Worm (Caenorhabditis elegans) whole organism, L3 larva: ENCODE data around the gene mbk-1.

Experiments used
- ZK546.5 ChIP-seq: sonication (generic microtip); optimal IDR thresholded peaks from 2 replicates; lab custom pipeline; 2017; ENCODE audit warnings: missing biosample characterization, missing genetic modification characterization
- aly-2 ChIP-seq: fragments of 150-350 bp; optimal IDR thresholded peaks from 2 replicates; lab custom pipeline; 2014; ENCODE audit warnings: missing biosample characterization, missing genetic modification characterization
- ama-1 ChIP-seq: fragments of 150-350 bp; optimal IDR thresholded peaks from 2 replicates; lab custom pipeline; 2018
- ceh-28 ChIP-seq: fragments of 150-350 bp; optimal IDR thresholded peaks from 2 replicates; lab custom pipeline; 2014; ENCODE audit warnings: missing biosample characterization, missing genetic modification reagents, missing genetic modification characterization
- ceh-82 ChIP-seq: fragments of 150-350 bp; optimal IDR thresholded peaks from 2 replicates; lab custom pipeline; 2014; ENCODE audit warnings: missing biosample characterization, missing genetic modification characterization
- ceh-9 ChIP-seq: sonication (generic microtip); optimal IDR thresholded peaks from 2 replicates; lab custom pipeline; 2018; ENCODE audit warnings: missing biosample characterization, missing genetic modification characterization
- daf-12 ChIP-seq: fragments of 150-350 bp; optimal IDR thresholded peaks from 2 replicates; lab custom pipeline; 2014; ENCODE audit warnings: missing biosample characterization, missing genetic modification reagents, missing genetic modification characterization
- egl-27 ChIP-seq: sonication (generic microtip); optimal IDR thresholded peaks from 4 replicates; lab custom pipeline; 2017; ENCODE audit warnings: missing biosample characterization, missing genetic modification reagents, missing genetic modification characterization
- egl-5 ChIP-seq: fragments of 150-350 bp; optimal IDR thresholded peaks from 2 replicates; lab custom pipeline; 2017; ENCODE audit warnings: missing biosample characterization, missing genetic modification reagents, missing genetic modification characterization, inconsistent platforms
- elt-2 ChIP-seq: sonication (generic microtip); optimal IDR thresholded peaks from 2 replicates; lab custom pipeline; 2016; ENCODE audit warnings: missing genetic modification reagents, mild to moderate bottlenecking, missing genetic modification characterization, missing compliant biosample characterization
- fkh-2 ChIP-seq: fragments of 150-350 bp; optimal IDR thresholded peaks from 2 replicates; lab custom pipeline; 2014; ENCODE audit warnings: missing biosample characterization, missing genetic modification reagents, missing genetic modification characterization
- fos-1 ChIP-seq: fragments of 150-350 bp; optimal IDR thresholded peaks from 2 replicates; lab custom pipeline; 2014; ENCODE audit warnings: missing biosample characterization, missing genetic modification characterization
- hmg-11 ChIP-seq: sonication (generic microtip); optimal IDR thresholded peaks from 2 replicates; lab custom pipeline; 2016; ENCODE audit warnings: missing genetic modification characterization, missing compliant biosample characterization
- jun-1 ChIP-seq: fragments of 150-350 bp; optimal IDR thresholded peaks from 2 replicates; lab custom pipeline; 2014; ENCODE audit warnings: missing biosample characterization, missing genetic modification reagents, missing genetic modification characterization
- lin-15B ChIP-seq: fragments of 150-350 bp; optimal IDR thresholded peaks from 2 replicates; lab custom pipeline; 2014; ENCODE audit warnings: missing biosample characterization, missing genetic modification characterization
- lin-39 ChIP-seq: fragments of 150-350 bp; optimal IDR thresholded peaks from 2 replicates; lab custom pipeline; 2018; ENCODE audit warnings: missing biosample characterization, missing genetic modification reagents, missing genetic modification characterization
- mdl-1 ChIP-seq: fragments of 150-350 bp; optimal IDR thresholded peaks from 2 replicates; lab custom pipeline; 2014; ENCODE audit warnings: missing biosample characterization, missing genetic modification characterization
- mml-1 ChIP-seq: fragments of 150-350 bp; sonication (generic microtip); optimal IDR thresholded peaks from 3 replicates; lab custom pipeline; 2014; ENCODE audit warnings: missing biosample characterization, missing genetic modification characterization
- nfya-1 ChIP-seq: sonication (generic microtip); optimal IDR thresholded peaks from 2 replicates; lab custom pipeline; 2017; ENCODE audit warnings: missing genetic modification characterization, mild to moderate bottlenecking, missing compliant biosample characterization, antibody characterized with exemption, moderate library complexity; ENCODE audit not compliant: insufficient read depth
- nhr-11 ChIP-seq: fragments of 150-350 bp; optimal IDR thresholded peaks from 2 replicates; lab custom pipeline; 2014; ENCODE audit warnings: missing biosample characterization, missing genetic modification characterization
- nhr-12 ChIP-seq: fragments of 150-350 bp; optimal IDR thresholded peaks from 2 replicates; lab custom pipeline; 2014; ENCODE audit warnings: missing biosample characterization, missing genetic modification characterization
- nhr-23 ChIP-seq: fragments of 150-350 bp; optimal IDR thresholded peaks from 2 replicates; lab custom pipeline; 2014; ENCODE audit warnings: missing biosample characterization, missing genetic modification reagents, missing genetic modification characterization
- nhr-237 ChIP-seq: fragments of 150-350 bp; optimal IDR thresholded peaks from 2 replicates; lab custom pipeline; 2014; ENCODE audit warnings: missing biosample characterization, missing genetic modification characterization
- nhr-25 ChIP-seq: sonication (generic microtip); optimal IDR thresholded peaks from 2 replicates; lab custom pipeline; 2017; ENCODE audit warnings: missing biosample characterization, missing genetic modification characterization
- nhr-28 ChIP-seq: fragments of 150-350 bp; optimal IDR thresholded peaks from 2 replicates; lab custom pipeline; 2014; ENCODE audit warnings: missing biosample characterization, missing genetic modification characterization
- nhr-43 ChIP-seq: sonication (generic microtip); optimal IDR thresholded peaks from 2 replicates; lab custom pipeline; 2016; ENCODE audit warnings: mild to moderate bottlenecking, missing genetic modification characterization, missing compliant biosample characterization; ENCODE audit not compliant: poor library complexity, severe bottlenecking
- nhr-67 ChIP-seq: fragments of 150-350 bp; optimal IDR thresholded peaks from 2 replicates; lab custom pipeline; 2014; ENCODE audit warnings: missing biosample characterization, missing genetic modification characterization
- nhr-76 ChIP-seq: fragments of 150-350 bp; sonication (generic microtip); optimal IDR thresholded peaks from 5 replicates; lab custom pipeline; 2014; ENCODE audit warnings: missing biosample characterization, missing genetic modification characterization
- pha-4 ChIP-seq: fragments of 150-350 bp; optimal IDR thresholded peaks from 2 replicates; lab custom pipeline; 2014; ENCODE audit warnings: missing biosample characterization, missing genetic modification reagents, missing genetic modification characterization
- pqm-1 ChIP-seq: fragments of 150-350 bp; optimal IDR thresholded peaks from 2 replicates; lab custom pipeline; 2017; ENCODE audit warnings: missing biosample characterization, missing genetic modification characterization, inconsistent platforms
- sea-2 ChIP-seq: fragments of 150-350 bp; sonication (generic microtip); optimal IDR thresholded peaks from 4 replicates; lab custom pipeline; 2014; ENCODE audit warnings: missing biosample characterization, missing genetic modification reagents, missing genetic modification characterization
- skn-1 ChIP-seq: fragments of 150-350 bp; optimal IDR thresholded peaks from 2 replicates; lab custom pipeline; 2014; ENCODE audit warnings: missing biosample characterization, missing genetic modification characterization
- snpc-4 ChIP-seq: fragments of 150-350 bp; optimal IDR thresholded peaks from 2 replicates; lab custom pipeline; 2014; ENCODE audit warnings: missing biosample characterization, missing genetic modification characterization
- tbx-2 ChIP-seq: sonication (generic microtip); optimal IDR thresholded peaks from 2 replicates; lab custom pipeline; 2016; ENCODE audit warnings: mild to moderate bottlenecking, missing genetic modification characterization, missing compliant biosample characterization
- unc-39 ChIP-seq: sonication (generic microtip); optimal IDR thresholded peaks from 4 replicates; lab custom pipeline; 2017; ENCODE audit warnings: missing biosample characterization, missing genetic modification characterization
- zag-1 ChIP-seq: fragments of 150-350 bp; optimal IDR thresholded peaks from 2 replicates; lab custom pipeline; 2014; ENCODE audit warnings: missing biosample characterization, missing genetic modification characterization
- ztf-11 ChIP-seq: fragments of 150-350 bp; optimal IDR thresholded peaks from 2 replicates; lab custom pipeline; 2014; ENCODE audit warnings: missing biosample characterization, missing genetic modification characterization
- ztf-4 ChIP-seq: fragments of 150-350 bp; optimal IDR thresholded peaks from 2 replicates; lab custom pipeline; 2014; ENCODE audit warnings: missing biosample characterization, missing genetic modification characterization

The mbk-1 gene

DNA sequence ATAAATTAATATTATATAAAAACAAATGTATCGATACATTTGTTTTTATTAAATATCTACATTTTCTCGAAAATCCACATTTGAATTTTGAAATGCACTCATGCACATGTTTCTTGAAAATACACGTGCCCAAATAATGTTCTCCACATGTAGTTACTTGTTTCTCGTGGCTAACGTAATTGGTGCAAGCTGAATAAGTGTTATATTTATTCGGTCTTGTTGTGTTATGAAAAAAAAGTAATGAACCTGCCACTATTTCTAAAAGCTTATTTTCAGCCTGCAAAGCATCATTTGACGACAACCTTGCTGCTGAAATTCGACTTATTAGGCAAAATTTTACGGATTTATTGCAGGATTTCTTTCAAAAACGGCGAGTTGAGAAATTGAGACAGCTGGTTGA is 10.9 kb downstream of the mbk-1 start (continued):
- peak; percentile 44 for TF ChIP-seq nhr-25
- TF ChIP-seq hmg-11: peak; percentile 63
- TF ChIP-seq pha-4: peak; percentile 91
- TF ChIP-seq fkh-2 (tag; lab: Kevin White, UChicago): no peak
- peak; percentile 9 for TF ChIP-seq ceh-82 (tag; lab: Kevin White, UChicago)
- TF ChIP-seq unc-39 (tag; lab: Kevin White, UChicago): no peak
- no peak for TF ChIP-seq ceh-9
- TF ChIP-seq nhr-237 (tag; lab: Kevin White, UChicago): no peak
- no peak for TF ChIP-seq mml-1
- peak; percentile 7 for TF ChIP-seq zag-1 (tag; lab: Kevin White, UChicago)

DNA sequence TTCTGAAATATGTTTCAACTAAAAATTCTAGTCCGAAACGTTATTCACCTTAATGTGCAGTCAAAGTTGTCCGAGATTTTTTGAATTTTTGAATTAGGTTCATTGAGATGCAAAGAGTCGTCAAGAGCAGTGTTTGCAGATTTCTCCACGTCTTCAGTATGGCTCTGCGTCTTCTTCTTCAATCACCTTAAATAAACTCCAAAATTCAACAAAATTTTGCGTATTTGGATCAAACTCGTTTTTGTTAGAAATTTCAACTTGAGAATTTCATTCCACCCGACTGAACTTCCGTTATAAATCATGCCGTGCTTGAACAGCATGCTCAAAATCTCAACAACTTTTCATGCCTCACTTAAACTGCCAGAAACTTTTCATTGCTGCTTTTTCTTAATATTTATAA is 12.3 kb downstream of the mbk-1 start, which contains the start of gene T04C10.3:
T04C10.3 (plus strand) TSS at position 301 of the 400 bp plus-strand sequence.
- TF ChIP-seq fos-1 (tag; lab: Kevin White, UChicago): no peak
- no peak for TF ChIP-seq nhr-76 (tag; lab: Kevin White, UChicago)
- no peak for TF ChIP-seq ceh-9
- no peak for TF ChIP-seq ZK546.5 (tag; lab: Kevin White, UChicago)
- no peak for TF ChIP-seq daf-12 (tag; lab: Kevin White, UChicago)
- TF ChIP-seq sea-2 (GFP tag; lab: Kevin White, UChicago): no peak
- no peak for TF ChIP-seq pqm-1 (tag; lab: Kevin White, UChicago)
- no peak for TF ChIP-seq nhr-25
- no peak for TF ChIP-seq ztf-4 (tag; lab: Kevin White, UChicago)
- no peak for TF ChIP-seq elt-2 (tag; lab: Kevin White, UChicago)
- TF ChIP-seq tbx-2: no peak
- TF ChIP-seq skn-1: no peak
- no peak for TF ChIP-seq lin-15B (tag; lab: Kevin White, UChicago)
- no peak for TF ChIP-seq egl-27 (tag; lab: Kevin White, UChicago)
- TF ChIP-seq unc-39 (tag; lab: Kevin White, UChicago): no peak

DNA sequence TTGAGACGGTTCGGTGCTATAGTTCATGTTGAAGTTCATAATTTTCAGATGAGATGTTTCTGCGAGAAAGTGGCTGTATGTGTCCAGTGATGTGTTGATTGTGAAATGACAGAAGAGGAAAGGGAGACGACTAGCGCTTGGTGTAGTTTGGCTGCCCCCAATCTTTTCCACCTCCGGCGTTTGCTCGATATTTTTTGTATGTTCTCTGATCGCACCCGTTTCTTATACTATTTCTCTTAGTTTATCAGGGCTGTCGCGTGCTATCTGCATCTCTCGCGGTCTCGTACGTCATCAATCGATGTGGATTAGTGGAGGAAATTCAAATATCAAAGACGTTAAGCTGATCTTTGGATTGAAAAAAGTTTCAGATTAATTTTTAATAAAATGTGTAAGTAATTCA is 13.6 kb downstream of the mbk-1 start, which contains the start of gene atf-4:
atf-4 (minus strand) TSS at position 93 of the 400 bp plus-strand sequence.
- TF ChIP-seq nhr-11: peak; percentile 6
- TF ChIP-seq nfya-1 (tag; lab: Kevin White, UChicago): peak; percentile 74
- peak; percentile 54 for TF ChIP-seq pha-4
- TF ChIP-seq snpc-4 (tag; lab: Kevin White, UChicago): peak; percentile 22
- peak; percentile 62 for TF ChIP-seq pqm-1 (tag; lab: Kevin White, UChicago)
- peak; percentile 41 for TF ChIP-seq lin-39
- TF ChIP-seq nhr-67 (tag; lab: Kevin White, UChicago): no peak
- peak; percentile 54 for TF ChIP-seq jun-1
- peak; percentile 78 for TF ChIP-seq nhr-43
- no peak for TF ChIP-seq zag-1 (tag; lab: Kevin White, UChicago)
- TF ChIP-seq aly-2 (tag; lab: Kevin White, UChicago): no peak
- peak; percentile 75 for TF ChIP-seq mdl-1 (tag; lab: Kevin White, UChicago)
- peak; percentile 55 for TF ChIP-seq nhr-25
- no peak for TF ChIP-seq nhr-28
- peak; percentile 87 for TF ChIP-seq ceh-28
- TF ChIP-seq mml-1: no peak
- TF ChIP-seq hmg-11: peak; percentile 78
- TF ChIP-seq egl-5 (tag; lab: Kevin White, UChicago): peak; percentile 69
- TF ChIP-seq elt-2 (tag; lab: Kevin White, UChicago): peak; percentile 71
- TF ChIP-seq nhr-23: peak; percentile 62

DNA sequence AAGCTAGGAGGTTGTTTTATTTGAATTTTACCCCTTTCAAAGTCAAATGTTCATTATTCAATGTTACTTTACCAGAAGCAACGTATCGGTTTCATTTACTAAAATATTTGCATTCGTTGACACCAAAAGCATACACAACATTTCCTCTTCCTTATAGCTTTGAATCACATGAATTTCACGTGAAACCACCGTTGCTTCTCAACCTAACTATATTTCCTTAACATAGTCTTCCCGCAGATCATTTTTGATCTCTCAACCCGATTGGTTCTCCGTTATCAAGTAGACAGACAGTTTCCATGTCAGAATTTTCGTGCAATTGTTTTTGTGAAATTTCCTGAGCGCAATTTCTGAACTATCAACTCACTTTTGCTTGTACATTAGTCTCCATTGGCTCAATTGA is 14.4 kb downstream of the mbk-1 start:
- TF ChIP-seq nhr-43: no peak
- no peak for TF ChIP-seq tbx-2
- TF ChIP-seq sea-2 (GFP tag; lab: Kevin White, UChicago): no peak
- TF ChIP-seq ama-1 (lab: Kevin White, UChicago): peak; percentile 50
- TF ChIP-seq ztf-11 (tag; lab: Kevin White, UChicago): no peak
- peak; percentile 57 for TF ChIP-seq pqm-1 (tag; lab: Kevin White, UChicago)
- TF ChIP-seq nhr-12 (tag; lab: Kevin White, UChicago): no peak
- peak; percentile 76 for TF ChIP-seq mml-1
- TF ChIP-seq zag-1 (tag; lab: Kevin White, UChicago): no peak
- TF ChIP-seq nhr-237 (tag; lab: Kevin White, UChicago): no peak
- peak; percentile 42 for TF ChIP-seq ceh-28
- TF ChIP-seq elt-2 (tag; lab: Kevin White, UChicago): peak; percentile 36
- TF ChIP-seq nhr-23: peak; percentile 36
